Worm (Caenorhabditis elegans): ENCODE results near the gene hpo-34.

- TF ChIP-seq egl-18 (GFP tag; IDR thresholded peaks at IDR 0.05) (no peak), nhr-27 (tag; optimal IDR thresholded peaks at IDR 0.05) (no peak), egrh-3 (GFP tag; IDR thresholded peaks at IDR 0.05) (no peak), dpl-1 (GFP tag; optimal IDR thresholded peaks at IDR 0.05) (no peak), lsy-27 (tag; optimal IDR thresholded peaks at IDR 0.05; ENCODE audit: borderline replicate concordance, insufficient read depth) (no peak), ama-1 (optimal IDR thresholded peaks at IDR 0.05) (no peak), ama-1 (GFP tag; optimal IDR thresholded peaks at IDR 0.05) (no peak), unc-130 (GFP tag; optimal IDR thresholded peaks at IDR 0.05) (no peak)
These were observed 40.1 kb downstream of the hpo-34 start for ce11 chrX:11478758-11479157.

Measured in whole organism, young adult.